Worm (Caenorhabditis elegans) whole organism, L1 larva: ENCODE results near the gene dyf-18.

Experiments used
- C04F5.9 ChIP-seq: sonication (generic microtip); optimal IDR thresholded peaks from 2 replicates; lab custom pipeline; 2016; ENCODE audit warnings: missing genetic modification characterization, missing compliant biosample characterization
- F16B12.6 ChIP-seq: fragments of 150-350 bp; optimal IDR thresholded peaks from 2 replicates; lab custom pipeline; 2014; ENCODE audit warnings: missing biosample characterization, missing genetic modification characterization
- aly-2 ChIP-seq: fragments of 150-350 bp; optimal IDR thresholded peaks from 2 replicates; lab custom pipeline; 2014; ENCODE audit warnings: missing biosample characterization, missing genetic modification characterization
- ceh-63 ChIP-seq: fragments of 200-800 bp; sonication (Bioruptor generic); optimal IDR thresholded peaks from 2 replicates; lab custom pipeline; 2018; ENCODE audit warnings: mild to moderate bottlenecking, missing genetic modification characterization, missing compliant biosample characterization
- ceh-8 ChIP-seq: fragments of 200-800 bp; sonication (Bioruptor generic); optimal IDR thresholded peaks from 2 replicates; lab custom pipeline; 2018; ENCODE audit warnings: mild to moderate bottlenecking, missing genetic modification characterization, moderate library complexity, missing compliant biosample characterization
- ceh-82 ChIP-seq, 3 experiments: fragments of 150-350 bp in 1 of 3; sonication (generic microtip) in 2 of 3; optimal IDR thresholded peaks; 2 replicates each; lab custom pipeline; 2014 to 2017; ENCODE audit warnings: missing biosample characterization in 3 of 3, missing genetic modification characterization in 3 of 3
- ces-1 ChIP-seq: fragments of 150-350 bp; optimal IDR thresholded peaks from 2 replicates; lab custom pipeline; 2014; ENCODE audit warnings: missing biosample characterization, missing genetic modification reagents, missing genetic modification characterization
- dpl-1 ChIP-seq, 3 experiments: fragments of 150-350 bp in 2 of 3; sonication (generic microtip) in 1 of 3; optimal IDR thresholded peaks; 2 replicates each; lab custom pipeline; 2014 to 2017; ENCODE audit warnings: missing biosample characterization in 3 of 3, missing genetic modification characterization in 3 of 3, missing genetic modification reagents in 3 of 3
- efl-1 ChIP-seq, 4 experiments: fragments of 150-350 bp; optimal IDR thresholded peaks in 3 of 4; peaks in 1 of 4; 1 replicate in 1 of 4; 2 replicates in 3 of 4; lab custom pipeline; 2014; ENCODE audit warnings: missing biosample characterization in 2 of 4, missing genetic modification characterization in 2 of 4, missing genetic modification reagents in 2 of 4
- ets-5 ChIP-seq: fragments of 200-800 bp; sonication (Bioruptor generic); IDR thresholded peaks from 2 replicates; pipeline ENCODE4 v1.3.6; 2022; ENCODE audit warnings: missing genetic modification characterization, missing compliant biosample characterization
- fkh-10 ChIP-seq: sonication (generic microtip); optimal IDR thresholded peaks from 2 replicates; lab custom pipeline; 2017; ENCODE audit warnings: missing biosample characterization, missing genetic modification reagents, missing genetic modification characterization
- fkh-4 ChIP-seq: sonication (generic microtip); optimal IDR thresholded peaks from 2 replicates; lab custom pipeline; 2016; ENCODE audit warnings: missing compliant biosample characterization, missing genetic modification characterization, borderline replicate concordance
- fkh-8 ChIP-seq: sonication (generic microtip); optimal IDR thresholded peaks from 2 replicates; lab custom pipeline; 2016; ENCODE audit warnings: mild to moderate bottlenecking, missing genetic modification characterization, missing compliant biosample characterization
- irx-1 ChIP-seq: sonication (generic microtip); optimal IDR thresholded peaks from 2 replicates; lab custom pipeline; 2016; ENCODE audit warnings: missing genetic modification characterization, missing compliant biosample characterization
- isw-1 ChIP-seq: fragments of 200-800 bp; sonication (Bioruptor generic); IDR thresholded peaks from 2 replicates; pipeline ENCODE4 v1.3.6; 2022; ENCODE audit warnings: missing genetic modification characterization, missing compliant biosample characterization
- lin-14 ChIP-seq: fragments of 200-800 bp; sonication (Bioruptor generic); optimal IDR thresholded peaks from 2 replicates; lab custom pipeline; 2018; ENCODE audit warnings: mild to moderate bottlenecking, missing genetic modification characterization, moderate library complexity, missing compliant biosample characterization
- lin-35 ChIP-seq, 2 experiments: fragments of 150-350 bp; optimal IDR thresholded peaks; 2 replicates each; lab custom pipeline; 2014; ENCODE audit warnings: missing biosample characterization in 2 of 2, missing genetic modification characterization in 2 of 2, missing genetic modification reagents in 2 of 2
- lsy-2 ChIP-seq, 2 experiments: fragments of 150-350 bp; optimal IDR thresholded peaks; 2 replicates each; lab custom pipeline; 2014; ENCODE audit warnings: missing biosample characterization in 2 of 2, missing genetic modification characterization in 2 of 2
- mef-2 ChIP-seq: fragments of 150-350 bp; optimal IDR thresholded peaks from 2 replicates; lab custom pipeline; 2014; ENCODE audit warnings: missing biosample characterization, missing genetic modification characterization
- mep-1 ChIP-seq: fragments of 150-350 bp; optimal IDR thresholded peaks from 2 replicates; lab custom pipeline; 2014; ENCODE audit warnings: missing biosample characterization, missing genetic modification characterization
- nhr-11 ChIP-seq: fragments of 150-350 bp; optimal IDR thresholded peaks from 2 replicates; lab custom pipeline; 2014; ENCODE audit warnings: missing biosample characterization, missing genetic modification characterization
- nhr-19 ChIP-seq: fragments of 200-800 bp; sonication (Bioruptor generic); conservative IDR thresholded peaks from 2 replicates; pipeline ENCODE4 v1.3.6; 2022; ENCODE audit warnings: missing genetic modification characterization, missing compliant biosample characterization
- nhr-28 ChIP-seq: fragments of 150-350 bp; optimal IDR thresholded peaks from 2 replicates; lab custom pipeline; 2014; ENCODE audit warnings: missing biosample characterization, missing genetic modification characterization
- nhr-47 ChIP-seq: sonication (generic microtip); optimal IDR thresholded peaks from 2 replicates; lab custom pipeline; 2016; ENCODE audit warnings: mild to moderate bottlenecking, missing genetic modification characterization, moderate library complexity, missing compliant biosample characterization
- nhr-71 ChIP-seq: sonication (generic microtip); optimal IDR thresholded peaks from 2 replicates; lab custom pipeline; 2016; ENCODE audit warnings: mild to moderate bottlenecking, missing genetic modification characterization, moderate library complexity, missing compliant biosample characterization
- nhr-77 ChIP-seq: fragments of 150-350 bp; optimal IDR thresholded peaks from 2 replicates; lab custom pipeline; 2014; ENCODE audit warnings: missing biosample characterization, missing genetic modification characterization
- nhr-84 ChIP-seq: sonication (generic microtip); optimal IDR thresholded peaks from 2 replicates; lab custom pipeline; 2017; ENCODE audit warnings: missing biosample characterization, missing genetic modification characterization
- pqm-1 ChIP-seq: sonication (generic microtip); optimal IDR thresholded peaks from 3 replicates; lab custom pipeline; 2017; ENCODE audit warnings: missing biosample characterization, missing genetic modification characterization
- snpc-4 ChIP-seq: fragments of 150-350 bp; optimal IDR thresholded peaks from 2 replicates; lab custom pipeline; 2014; ENCODE audit warnings: missing biosample characterization, missing genetic modification characterization
- sup-37 ChIP-seq: fragments of 200-800 bp; sonication (Bioruptor generic); optimal IDR thresholded peaks from 2 replicates; lab custom pipeline; 2018; ENCODE audit warnings: mild to moderate bottlenecking, missing genetic modification characterization, missing compliant biosample characterization
- unc-130 ChIP-seq: fragments of 150-350 bp; optimal IDR thresholded peaks from 2 replicates; lab custom pipeline; 2017; ENCODE audit warnings: missing biosample characterization, missing genetic modification characterization, inconsistent platforms
- unc-62 ChIP-seq: fragments of 150-350 bp; optimal IDR thresholded peaks from 2 replicates; lab custom pipeline; 2014; ENCODE audit warnings: missing biosample characterization, missing genetic modification reagents, missing genetic modification characterization
- unc-86 ChIP-seq: sonication (generic microtip); optimal IDR thresholded peaks from 2 replicates; lab custom pipeline; 2016; ENCODE audit warnings: missing genetic modification characterization, missing compliant biosample characterization
- unc-98 ChIP-seq: fragments of 200-800 bp; sonication (Bioruptor generic); IDR thresholded peaks from 2 replicates; pipeline ENCODE4 v1.3.6; 2022; ENCODE audit warnings: missing genetic modification characterization, missing compliant biosample characterization
- vab-15 ChIP-seq: sonication (generic microtip); optimal IDR thresholded peaks from 2 replicates; lab custom pipeline; 2017; ENCODE audit warnings: missing genotype, mild to moderate bottlenecking, missing genetic modification characterization, missing compliant biosample characterization
- zag-1 ChIP-seq: fragments of 150-350 bp; optimal IDR thresholded peaks from 2 replicates; lab custom pipeline; 2014; ENCODE audit warnings: missing biosample characterization, missing genetic modification characterization
- ztf-4 ChIP-seq: fragments of 150-350 bp; optimal IDR thresholded peaks from 2 replicates; lab custom pipeline; 2014; ENCODE audit warnings: missing biosample characterization, missing genetic modification characterization

dyf-18 gene

DNA sequence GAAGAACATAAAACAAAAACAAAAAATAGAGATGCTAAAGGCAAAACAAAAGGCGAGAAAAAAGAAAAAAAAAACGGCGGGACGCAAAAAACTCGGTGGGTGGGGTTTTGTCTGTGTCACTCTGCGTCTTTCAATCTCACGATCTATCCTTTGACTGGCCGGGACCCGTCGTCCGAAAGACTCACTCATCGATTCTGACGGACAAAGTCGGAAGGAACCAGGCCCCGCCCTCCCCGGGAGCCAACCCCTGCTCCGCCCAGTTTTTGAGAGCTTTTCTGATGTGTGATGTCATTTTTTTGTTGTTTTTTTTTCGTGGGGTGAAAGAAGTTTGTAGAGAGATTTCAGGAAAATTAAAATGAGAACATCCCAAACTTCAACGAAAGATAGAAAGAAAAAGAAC lies 7.8 kb downstream of the dyf-18 start:
- TF ChIP-seq mep-1 (tag; lab: Kevin White, UChicago) (no peak), ces-1 (GFP tag; lab: Kevin White, UChicago) (no peak), fkh-10 (GFP tag; lab: Kevin White, UChicago) (peak; percentile 16), C04F5.9 (tag; lab: Kevin White, UChicago) (no peak), dpl-1 (GFP tag; optimal IDR thresholded peaks at IDR 0.05; lab: Kevin White, UChicago) (no peak), unc-86 (tag; lab: Kevin White, UChicago) (peak; percentile 29), unc-98 (no peak), ceh-82 (tag; optimal IDR thresholded peaks at IDR 0.05; lab: Kevin White, UChicago) (peak in 1 of 3 experiments; percentile 6), ztf-4 (tag; lab: Kevin White, UChicago) (no peak), efl-1 (optimal IDR thresholded peaks at IDR 0.05; lab: Kevin White, UChicago) (no peak), efl-1 (GFP tag; optimal IDR thresholded peaks at IDR 0.05 in 1 of 2; lab: Kevin White, UChicago) (no peak), nhr-28 (tag; lab: Kevin White, UChicago) (no peak), nhr-11 (tag; lab: Kevin White, UChicago) (no peak), ets-5 (no peak), mef-2 (no peak), sup-37 (GFP tag; lab: Kevin White, UChicago) (no peak), fkh-8 (peak; percentile 11), unc-130 (tag; lab: Kevin White, UChicago) (no peak), F16B12.6 (tag; lab: Kevin White, UChicago) (no peak), fkh-4 (tag; lab: Kevin White, UChicago) (no peak), irx-1 (tag; lab: Kevin White, UChicago) (no peak), isw-1 (GFP tag; lab: Robert Waterston, UW) (peak; percentile 11; the same call in 1 of the 2 replicates), lsy-2 (tag; optimal IDR thresholded peaks at IDR 0.05; lab: Kevin White, UChicago) (peak in 1 of 2 experiments; percentile 2), snpc-4 (tag; lab: Kevin White, UChicago) (no peak), ceh-8 (no peak), ceh-63 (GFP tag; lab: Kevin White, UChicago) (no peak), aly-2 (tag; lab: Kevin White, UChicago) (no peak), lin-14 (GFP tag; lab: Kevin White, UChicago) (peak; percentile 83)

DNA sequence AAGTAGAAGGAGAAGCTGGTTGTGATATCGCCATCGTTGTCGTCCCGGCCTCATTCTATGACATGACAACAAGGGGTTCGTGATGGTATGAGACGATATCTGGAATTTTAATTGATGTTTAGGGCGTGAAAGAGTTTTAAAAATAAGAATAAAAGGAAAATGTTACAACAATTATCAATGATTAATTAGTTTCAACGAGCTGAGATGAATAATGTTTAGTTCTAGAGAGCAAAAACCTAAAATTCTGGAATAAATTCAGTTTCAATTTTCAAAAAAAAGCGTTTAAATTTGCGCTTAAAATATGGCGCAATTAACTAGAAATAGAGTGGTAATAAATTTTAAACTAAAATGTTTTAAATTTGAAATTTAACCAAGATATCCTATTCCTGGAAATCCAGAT lies 8.5 kb downstream of the dyf-18 start, which contains the start of gene H01G02.3:
Gene H01G02.3 (minus strand): TSS at position 101 of the 400 bp plus-strand sequence.
- TF ChIP-seq nhr-77: no peak
- no peak for TF ChIP-seq nhr-11 (tag; lab: Kevin White, UChicago)
- TF ChIP-seq nhr-19 (GFP tag; lab: Robert Waterston, UW): no peak
- TF ChIP-seq nhr-84: no peak
- no peak for TF ChIP-seq ztf-4 (tag; lab: Kevin White, UChicago)

DNA sequence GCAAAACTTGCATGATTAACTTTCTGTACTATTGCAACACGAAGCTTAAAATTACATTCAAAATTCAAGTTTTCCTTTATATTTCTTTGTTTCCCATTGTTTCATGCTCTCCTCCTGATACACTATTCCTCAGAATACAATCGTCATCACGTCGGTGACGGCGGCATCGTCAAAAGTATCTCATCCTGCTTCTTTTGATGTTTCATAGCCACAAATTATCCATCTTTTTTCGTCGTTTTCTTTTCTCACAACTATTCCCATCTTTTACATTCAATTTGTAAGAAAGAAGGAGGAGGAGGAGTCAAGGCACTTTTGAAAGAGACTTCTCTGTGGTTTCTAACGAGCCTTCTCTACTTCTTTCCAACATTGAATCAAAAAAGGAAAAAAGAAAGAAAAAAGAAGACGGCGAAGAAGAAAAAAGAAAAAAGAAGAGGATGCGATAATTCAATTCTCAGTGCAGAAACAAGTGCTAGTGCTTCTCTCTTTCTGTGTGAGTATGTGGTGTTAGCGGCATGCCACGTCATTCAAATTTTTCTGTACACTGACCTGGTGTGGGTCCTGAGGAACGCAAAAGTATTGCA lies 12.5 kb downstream of the dyf-18 start:
- TF ChIP-seq pqm-1 (tag; lab: Kevin White, UChicago) (no peak), nhr-47 (tag; lab: Kevin White, UChicago) (peak; percentile 5), lsy-2 (tag; optimal IDR thresholded peaks at IDR 0.05; lab: Kevin White, UChicago) (peak in 1 of 2 experiments; percentile 9), nhr-28 (tag; lab: Kevin White, UChicago) (no peak), ces-1 (GFP tag; lab: Kevin White, UChicago) (peak; percentile 83), unc-62 (GFP tag; lab: Kevin White, UChicago) (no peak), ets-5 (no peak), vab-15 (tag; lab: Kevin White, UChicago) (no peak), C04F5.9 (tag; lab: Kevin White, UChicago) (no peak), lin-14 (GFP tag; lab: Kevin White, UChicago) (peak; percentile 84), lin-35 (GFP tag; optimal IDR thresholded peaks at IDR 0.05; lab: Kevin White, UChicago) (peak in 1 of 2 experiments; percentile 4), unc-86 (tag; lab: Kevin White, UChicago) (peak; percentile 27), fkh-10 (GFP tag; lab: Kevin White, UChicago) (peak; percentile 73), mep-1 (tag; lab: Kevin White, UChicago) (peak; percentile 39), zag-1 (tag; lab: Kevin White, UChicago) (peak; percentile 29), nhr-71 (tag; lab: Kevin White, UChicago) (peak; percentile 14)
